Fruit fly (Drosophila melanogaster) whole organism, embryonic: ENCODE results near the gene Spt20.

Experiments used
- Adf1 ChIP-seq: fragments of 200-800 bp; sonication (Bioruptor generic); IDR thresholded peaks from 2 replicates; pipeline ENCODE4 v1.3.6; 2022; ENCODE audit warnings: missing biosample characterization, missing genetic modification characterization
- CG10209 ChIP-seq: fragments of 200-800 bp; sonication (Bioruptor generic); optimal IDR thresholded peaks from 3 replicates; lab custom pipeline; 2017; ENCODE audit warnings: missing biosample characterization, mild to moderate bottlenecking, missing genetic modification characterization, missing genetic modification reagents
- CG11093 ChIP-seq: fragments of 200-800 bp; sonication (Bioruptor generic); IDR thresholded peaks from 3 replicates; pipeline ENCODE4 v1.3.6; 2022; ENCODE audit warnings: missing biosample characterization, missing genetic modification characterization
- CG2889 ChIP-seq: fragments of 200-800 bp; sonication (Bioruptor generic); IDR thresholded peaks from 3 replicates; pipeline ENCODE4 v1.3.6; 2022; ENCODE audit warnings: missing biosample characterization, missing genetic modification characterization
- CG8359 ChIP-seq: fragments of 200-800 bp; sonication (Bioruptor generic); optimal IDR thresholded peaks from 2 replicates; lab custom pipeline; 2017; ENCODE audit warnings: missing biosample characterization, mild to moderate bottlenecking, missing genetic modification characterization, borderline replicate concordance
- CG9932 ChIP-seq: fragments of 200-800 bp; sonication (Bioruptor generic); IDR thresholded peaks from 2 replicates; pipeline ENCODE4 v1.3.6; 2022; ENCODE audit warnings: missing biosample characterization, missing genetic modification characterization
- Ets65A ChIP-seq: fragments of 200-800 bp; sonication (Bioruptor generic); peaks from one replicate; lab custom pipeline; 2016; ENCODE audit warnings: missing biosample characterization, missing genetic modification characterization
- Six4 ChIP-seq: fragments of 200-800 bp; sonication (Bioruptor generic); optimal IDR thresholded peaks from 2 replicates; lab custom pipeline; 2016; ENCODE audit warnings: missing biosample characterization, missing genetic modification characterization
- btn ChIP-seq: fragments of 200-800 bp; sonication (Bioruptor generic); optimal IDR thresholded peaks from 2 replicates; lab custom pipeline; 2016; ENCODE audit warnings: missing biosample characterization, missing genetic modification characterization
- dmrt11E ChIP-seq: fragments of 200-800 bp; sonication (Bioruptor generic); optimal IDR thresholded peaks from 3 replicates; lab custom pipeline; 2018; ENCODE audit warnings: missing biosample characterization, mild to moderate bottlenecking, missing genetic modification characterization, moderate library complexity
- ftz-f1 ChIP-seq: fragments of 200-800 bp; sonication (Bioruptor generic); optimal IDR thresholded peaks from 2 replicates; lab custom pipeline; 2016; ENCODE audit warnings: missing biosample characterization, missing genetic modification characterization
- schlank ChIP-seq: fragments of 200-800 bp; sonication (Bioruptor generic); optimal IDR thresholded peaks from 2 replicates; lab custom pipeline; 2018; ENCODE audit warnings: missing biosample characterization, mild to moderate bottlenecking, missing genetic modification characterization

Gene Spt20

DNA sequence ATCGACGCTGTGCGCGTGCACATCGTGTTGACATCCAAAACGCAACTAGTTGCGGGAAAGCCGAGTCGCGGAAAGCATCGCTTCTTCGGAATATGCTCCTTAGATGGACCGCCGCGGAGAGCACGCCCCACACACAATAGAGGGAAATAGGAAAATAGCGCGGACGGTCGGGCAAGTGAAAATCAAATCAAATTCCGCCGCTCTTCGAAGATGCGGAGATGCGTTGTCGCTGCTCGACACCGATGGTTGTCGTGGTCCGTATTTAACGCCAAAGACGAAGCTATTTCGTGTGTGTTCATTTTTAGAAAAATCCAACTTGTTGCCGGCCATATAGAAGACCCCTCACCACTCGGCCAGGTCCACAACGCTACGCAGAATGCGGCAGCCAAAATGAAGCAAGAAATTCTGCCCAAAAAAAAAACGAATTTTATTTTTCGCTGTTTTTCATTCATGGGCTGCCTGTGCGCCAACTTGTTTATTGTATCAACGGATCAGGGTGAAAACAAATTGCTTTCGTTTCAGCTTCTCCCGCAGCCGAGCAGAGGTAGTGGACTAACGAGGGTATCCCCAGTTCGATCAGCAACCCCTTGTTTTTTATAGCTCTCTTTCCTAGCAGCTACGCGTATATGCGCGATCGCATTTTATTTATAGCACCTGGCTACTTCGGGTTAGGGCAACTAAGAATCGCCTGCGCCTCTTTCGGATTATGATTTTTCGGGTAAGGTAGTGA is 17.2 kb downstream of the Spt20 start, which contains the start of gene CG10710 (continued):
- no peak for TF ChIP-seq dmrt11E
- TF ChIP-seq btn (GFP tag; lab: Kevin White, UChicago), result no peak
- TF ChIP-seq CG11093, result no peak
- TF ChIP-seq CG2889 (GFP tag; lab: Robert Waterston, UW), result no peak
- TF ChIP-seq ftz-f1 (GFP tag; lab: Kevin White, UChicago), result no peak
- TF ChIP-seq CG9932 (GFP tag; lab: Robert Waterston, UW), result peak; percentile 45; the same call in 1 of the 2 replicates
- no peak for TF ChIP-seq schlank (tag; lab: Kevin White, UChicago)
- no peak for TF ChIP-seq Ets65A (GFP tag; lab: Kevin White, UChicago)
- TF ChIP-seq CG10209 (GFP tag; lab: Kevin White, UChicago), result no peak
- TF ChIP-seq Adf1, result peak; percentile 28; the same call in 1 of the 2 replicates
- TF ChIP-seq Six4 (GFP tag; lab: Kevin White, UChicago), result no peak
- no peak for TF ChIP-seq CG8359 (GFP tag; lab: Kevin White, UChicago)
- TF ChIP-seq, all 482 proteins: peak for 13
